Worm (Caenorhabditis elegans) whole organism, L1 larva: ENCODE data around the gene tag-340.

ENCODE experiments used
- C16A3.4 ChIP-seq: fragments of 150-350 bp; optimal IDR thresholded peaks from 2 replicates; lab custom pipeline; 2014; ENCODE audit warnings: missing biosample characterization, missing genetic modification characterization
- C34B4.2 ChIP-seq: sonication (generic microtip); optimal IDR thresholded peaks from 2 replicates; lab custom pipeline; 2017; ENCODE audit warnings: mild to moderate bottlenecking, missing genetic modification characterization, missing compliant biosample characterization
- F16B12.6 ChIP-seq: fragments of 150-350 bp; optimal IDR thresholded peaks from 2 replicates; lab custom pipeline; 2014; ENCODE audit warnings: missing biosample characterization, missing genetic modification characterization
- Y116A8C.19 ChIP-seq: sonication (generic microtip); optimal IDR thresholded peaks from 2 replicates; lab custom pipeline; 2016; ENCODE audit warnings: missing compliant biosample characterization, missing genetic modification characterization, borderline replicate concordance
- aha-1 ChIP-seq: fragments of 150-350 bp; optimal IDR thresholded peaks from 2 replicates; lab custom pipeline; 2014; ENCODE audit warnings: missing biosample characterization, missing genetic modification characterization
- alr-1 ChIP-seq: fragments of 200-800 bp; sonication (Bioruptor generic); optimal IDR thresholded peaks from 2 replicates; lab custom pipeline; 2018; ENCODE audit warnings: borderline replicate concordance, mild to moderate bottlenecking, missing genetic modification characterization, missing compliant biosample characterization
- aly-2 ChIP-seq: fragments of 150-350 bp; optimal IDR thresholded peaks from 2 replicates; lab custom pipeline; 2014; ENCODE audit warnings: missing biosample characterization, missing genetic modification characterization
- blmp-1 ChIP-seq: fragments of 150-350 bp; optimal IDR thresholded peaks from 2 replicates; lab custom pipeline; 2014; ENCODE audit warnings: missing biosample characterization, missing genetic modification characterization
- ceh-63 ChIP-seq: fragments of 200-800 bp; sonication (Bioruptor generic); optimal IDR thresholded peaks from 2 replicates; lab custom pipeline; 2018; ENCODE audit warnings: mild to moderate bottlenecking, missing genetic modification characterization, missing compliant biosample characterization
- ceh-8 ChIP-seq: fragments of 200-800 bp; sonication (Bioruptor generic); optimal IDR thresholded peaks from 2 replicates; lab custom pipeline; 2018; ENCODE audit warnings: mild to moderate bottlenecking, missing genetic modification characterization, moderate library complexity, missing compliant biosample characterization
- ceh-82 ChIP-seq, 3 experiments: fragments of 150-350 bp in 1 of 3; sonication (generic microtip) in 2 of 3; optimal IDR thresholded peaks; 2 replicates each; lab custom pipeline; 2014 to 2017; ENCODE audit warnings: missing biosample characterization in 3 of 3, missing genetic modification characterization in 3 of 3
- ces-1 ChIP-seq: fragments of 150-350 bp; optimal IDR thresholded peaks from 2 replicates; lab custom pipeline; 2014; ENCODE audit warnings: missing biosample characterization, missing genetic modification reagents, missing genetic modification characterization
- dpl-1 ChIP-seq, 3 experiments: fragments of 150-350 bp in 2 of 3; sonication (generic microtip) in 1 of 3; optimal IDR thresholded peaks; 2 replicates each; lab custom pipeline; 2014 to 2017; ENCODE audit warnings: missing biosample characterization in 3 of 3, missing genetic modification characterization in 3 of 3, missing genetic modification reagents in 3 of 3
- dsc-1 ChIP-seq: sonication (generic microtip); optimal IDR thresholded peaks from 2 replicates; lab custom pipeline; 2016; ENCODE audit warnings: mild to moderate bottlenecking, missing genetic modification characterization, missing compliant biosample characterization
- efl-1 ChIP-seq, 4 experiments: fragments of 150-350 bp; optimal IDR thresholded peaks in 3 of 4; peaks in 1 of 4; 1 replicate in 1 of 4; 2 replicates in 3 of 4; lab custom pipeline; 2014; ENCODE audit warnings: missing biosample characterization in 2 of 4, missing genetic modification characterization in 2 of 4, missing genetic modification reagents in 2 of 4
- egl-13 ChIP-seq: sonication (generic microtip); optimal IDR thresholded peaks from 2 replicates; lab custom pipeline; 2016; ENCODE audit warnings: missing genotype, missing genetic modification reagents, missing genetic modification characterization, missing compliant biosample characterization
- egl-27 ChIP-seq, 2 experiments: fragments of 150-350 bp in 1 of 2; sonication (generic microtip); optimal IDR thresholded peaks; 3 replicates each; lab custom pipeline; 2017 to 2018; ENCODE audit warnings: missing biosample characterization in 2 of 2, missing genetic modification characterization in 2 of 2, missing genetic modification reagents in 2 of 2
- elt-2 ChIP-seq: sonication (generic microtip); optimal IDR thresholded peaks from 2 replicates; lab custom pipeline; 2016; ENCODE audit warnings: missing genetic modification characterization, mild to moderate bottlenecking, inconsistent platforms, missing compliant biosample characterization, missing genetic modification reagents
- elt-3 ChIP-seq, 6 experiments: fragments of 150-350 bp in 1 of 6; sonication (generic microtip); optimal IDR thresholded peaks; 2 replicates each; lab custom pipeline; 2017 to 2018; ENCODE audit warnings: missing biosample characterization in 6 of 6, missing genetic modification characterization in 6 of 6, inconsistent platforms in 1 of 6
- fkh-4 ChIP-seq: sonication (generic microtip); optimal IDR thresholded peaks from 2 replicates; lab custom pipeline; 2016; ENCODE audit warnings: missing compliant biosample characterization, missing genetic modification characterization, borderline replicate concordance
- hlh-17 ChIP-seq: fragments of 200-800 bp; sonication (Bioruptor generic); optimal IDR thresholded peaks from 2 replicates; lab custom pipeline; 2018; ENCODE audit warnings: missing genetic modification characterization, mild to moderate bottlenecking, missing compliant biosample characterization, moderate library complexity, borderline replicate concordance
- hpl-2 ChIP-seq: fragments of 150-350 bp; optimal IDR thresholded peaks from 2 replicates; lab custom pipeline; 2014; ENCODE audit warnings: missing biosample characterization, missing genetic modification reagents, missing genetic modification characterization
- isw-1 ChIP-seq: fragments of 200-800 bp; sonication (Bioruptor generic); IDR thresholded peaks from 2 replicates; pipeline ENCODE4 v1.3.6; 2022; ENCODE audit warnings: missing genetic modification characterization, missing compliant biosample characterization
- lin-13 ChIP-seq: fragments of 150-350 bp; optimal IDR thresholded peaks from 2 replicates; lab custom pipeline; 2014; ENCODE audit warnings: missing biosample characterization, missing genetic modification reagents, missing genetic modification characterization
- lin-15B ChIP-seq: fragments of 150-350 bp; sonication (generic microtip); optimal IDR thresholded peaks from 3 replicates; lab custom pipeline; 2014; ENCODE audit warnings: missing biosample characterization, missing genetic modification characterization
- lin-35 ChIP-seq, 2 experiments: fragments of 150-350 bp; optimal IDR thresholded peaks; 2 replicates each; lab custom pipeline; 2014; ENCODE audit warnings: missing biosample characterization in 2 of 2, missing genetic modification characterization in 2 of 2, missing genetic modification reagents in 2 of 2
- lir-3 ChIP-seq: sonication (generic microtip); optimal IDR thresholded peaks from 2 replicates; lab custom pipeline; 2016; ENCODE audit warnings: mild to moderate bottlenecking, missing genetic modification characterization, moderate library complexity, missing compliant biosample characterization; ENCODE audit not compliant: poor library complexity
- lsy-2 ChIP-seq, 2 experiments: fragments of 150-350 bp; optimal IDR thresholded peaks; 2 replicates each; lab custom pipeline; 2014; ENCODE audit warnings: missing biosample characterization in 2 of 2, missing genetic modification characterization in 2 of 2
- mab-9 ChIP-seq: fragments of 200-800 bp; sonication (Bioruptor generic); IDR thresholded peaks from 2 replicates; pipeline ENCODE4 v1.3.6; 2022; ENCODE audit warnings: missing genetic modification reagents, missing genetic modification characterization, missing compliant biosample characterization
- mdl-1 ChIP-seq, 2 experiments: fragments of 150-350 bp; optimal IDR thresholded peaks; 2 replicates each; lab custom pipeline; 2014 to 2017; ENCODE audit warnings: missing biosample characterization in 2 of 2, missing genetic modification characterization in 2 of 2, inconsistent platforms in 1 of 2
- mef-2 ChIP-seq: fragments of 150-350 bp; optimal IDR thresholded peaks from 2 replicates; lab custom pipeline; 2014; ENCODE audit warnings: missing biosample characterization, missing genetic modification characterization
- mep-1 ChIP-seq: fragments of 150-350 bp; optimal IDR thresholded peaks from 2 replicates; lab custom pipeline; 2014; ENCODE audit warnings: missing biosample characterization, missing genetic modification characterization
- nhr-11 ChIP-seq: fragments of 150-350 bp; optimal IDR thresholded peaks from 2 replicates; lab custom pipeline; 2014; ENCODE audit warnings: missing biosample characterization, missing genetic modification characterization
- nhr-20 ChIP-seq: sonication (generic microtip); optimal IDR thresholded peaks from 2 replicates; lab custom pipeline; 2016; ENCODE audit warnings: mild to moderate bottlenecking, missing genetic modification characterization, missing compliant biosample characterization
- nhr-237 ChIP-seq: fragments of 150-350 bp; optimal IDR thresholded peaks from 2 replicates; lab custom pipeline; 2014; ENCODE audit warnings: missing biosample characterization, missing genetic modification characterization
- nhr-47 ChIP-seq: sonication (generic microtip); optimal IDR thresholded peaks from 2 replicates; lab custom pipeline; 2016; ENCODE audit warnings: mild to moderate bottlenecking, missing genetic modification characterization, moderate library complexity, missing compliant biosample characterization
- nhr-84 ChIP-seq: sonication (generic microtip); optimal IDR thresholded peaks from 2 replicates; lab custom pipeline; 2017; ENCODE audit warnings: missing biosample characterization, missing genetic modification characterization
- nhr-85 ChIP-seq: sonication (generic microtip); peaks from one replicate; lab custom pipeline; 2016; ENCODE audit warnings: missing genetic modification characterization, inconsistent platforms, missing compliant biosample characterization
- nhr-90 ChIP-seq: sonication (generic microtip); optimal IDR thresholded peaks from 2 replicates; lab custom pipeline; 2016; ENCODE audit warnings: mild to moderate bottlenecking, missing genetic modification characterization, missing compliant biosample characterization; ENCODE audit not compliant: poor library complexity
- pag-3 ChIP-seq: sonication (generic microtip); optimal IDR thresholded peaks from 2 replicates; lab custom pipeline; 2017; ENCODE audit warnings: missing genetic modification characterization, mild to moderate bottlenecking, missing compliant biosample characterization, antibody characterized with exemption, borderline replicate concordance; ENCODE audit not compliant: insufficient read depth
- rnt-1 ChIP-seq: sonication (generic microtip); optimal IDR thresholded peaks from 2 replicates; lab custom pipeline; 2016; ENCODE audit warnings: mild to moderate bottlenecking, missing genetic modification characterization, moderate library complexity, missing compliant biosample characterization
- skn-1 ChIP-seq: fragments of 150-350 bp; optimal IDR thresholded peaks from 2 replicates; lab custom pipeline; 2014; ENCODE audit warnings: missing biosample characterization, missing genetic modification characterization
- snu-23 ChIP-seq: sonication (generic microtip); optimal IDR thresholded peaks from 2 replicates; lab custom pipeline; 2016; ENCODE audit warnings: missing genetic modification characterization, missing compliant biosample characterization
- sptf-1 ChIP-seq: fragments of 150-350 bp; optimal IDR thresholded peaks from 2 replicates; lab custom pipeline; 2014; ENCODE audit warnings: missing biosample characterization, missing genetic modification characterization
- sup-37 ChIP-seq: fragments of 200-800 bp; sonication (Bioruptor generic); optimal IDR thresholded peaks from 2 replicates; lab custom pipeline; 2018; ENCODE audit warnings: mild to moderate bottlenecking, missing genetic modification characterization, missing compliant biosample characterization
- swsn-7 ChIP-seq: sonication (generic microtip); optimal IDR thresholded peaks from 2 replicates; lab custom pipeline; 2016; ENCODE audit warnings: missing genetic modification characterization, missing compliant biosample characterization
- unc-130 ChIP-seq: fragments of 150-350 bp; optimal IDR thresholded peaks from 2 replicates; lab custom pipeline; 2017; ENCODE audit warnings: missing biosample characterization, missing genetic modification characterization, inconsistent platforms
- unc-86 ChIP-seq: sonication (generic microtip); optimal IDR thresholded peaks from 2 replicates; lab custom pipeline; 2016; ENCODE audit warnings: missing genetic modification characterization, missing compliant biosample characterization
- xbp-1 ChIP-seq: sonication (generic microtip); optimal IDR thresholded peaks from 2 replicates; lab custom pipeline; 2016; ENCODE audit warnings: missing genetic modification characterization, missing compliant biosample characterization
- zip-4 ChIP-seq: fragments of 200-800 bp; sonication (Bioruptor generic); optimal IDR thresholded peaks from 2 replicates; lab custom pipeline; 2018; ENCODE audit warnings: mild to moderate bottlenecking, missing genetic modification characterization, moderate library complexity, missing compliant biosample characterization
- ztf-11 ChIP-seq, 2 experiments: sonication (generic microtip); optimal IDR thresholded peaks; 2 replicates each; lab custom pipeline; 2016 to 2017; ENCODE audit warnings: missing genetic modification characterization in 2 of 2, missing biosample characterization in 1 of 2, missing compliant biosample characterization in 1 of 2

The tag-340 gene

ce11 chrIII:4912317-4912716 lies 12.0 kb downstream of the tag-340 start, which contains the start of the genes F26F4.9 and cee-1 (continued):
- TF ChIP-seq nhr-20 (tag; lab: Kevin White, UChicago) (peak; percentile 74), lsy-2 (tag; optimal IDR thresholded peaks at IDR 0.05; lab: Kevin White, UChicago) (peak; percentile 63 to 69), alr-1 (tag; lab: Kevin White, UChicago) (no peak), ceh-8 (GFP tag; lab: Kevin White, UChicago) (no peak), F16B12.6 (tag; lab: Kevin White, UChicago) (peak; percentile 40), fkh-4 (tag; lab: Kevin White, UChicago) (peak; percentile 91), lin-13 (GFP tag; lab: Kevin White, UChicago) (peak; percentile 21), unc-86 (tag; lab: Kevin White, UChicago) (peak; percentile 32), rnt-1 (peak; percentile 96), hlh-17 (GFP tag; lab: Kevin White, UChicago) (no peak), sptf-1 (tag; lab: Kevin White, UChicago) (no peak), ces-1 (GFP tag; lab: Kevin White, UChicago) (no peak), sup-37 (GFP tag; lab: Kevin White, UChicago) (no peak), ztf-11 (tag; optimal IDR thresholded peaks at IDR 0.05; lab: Kevin White, UChicago) (peak in 1 of 2 experiments; percentile 88), mab-9 (GFP tag; lab: Robert Waterston, UW) (no peak; the same call in 1 of the 2 replicates), lin-15B (tag; lab: Kevin White, UChicago) (no peak), aha-1 (no peak), dpl-1 (GFP tag; optimal IDR thresholded peaks at IDR 0.05; lab: Kevin White, UChicago) (peak; percentile 61 to 76 (median 68)), aly-2 (tag; lab: Kevin White, UChicago) (no peak), nhr-84 (tag; lab: Kevin White, UChicago) (no peak), swsn-7 (tag; lab: Kevin White, UChicago) (peak; percentile 70), nhr-47 (peak; percentile 82), elt-3 (tag; optimal IDR thresholded peaks at IDR 0.05; lab: Kevin White, UChicago) (peak in 1 of 6 experiments; percentile 14), nhr-85 (peak; percentile 82), egl-27 (tag; optimal IDR thresholded peaks at IDR 0.05; lab: Kevin White, UChicago) (no peak), isw-1 (GFP tag; lab: Robert Waterston, UW) (peak; percentile 35), egl-13 (peak; percentile 75), skn-1 (tag; lab: Kevin White, UChicago) (peak; percentile 22), elt-2 (tag; lab: Kevin White, UChicago) (peak; percentile 44), lir-3 (tag; lab: Kevin White, UChicago) (peak; percentile 93), ceh-82 (tag; optimal IDR thresholded peaks at IDR 0.05; lab: Kevin White, UChicago) (peak in 2 of 3 experiments; percentile 19 to 47), blmp-1 (tag; lab: Kevin White, UChicago) (peak; percentile 40), nhr-11 (tag; lab: Kevin White, UChicago) (no peak), xbp-1 (tag; lab: Kevin White, UChicago) (peak; percentile 78), dsc-1 (tag; lab: Kevin White, UChicago) (peak; percentile 84), Y116A8C.19 (tag; lab: Kevin White, UChicago) (peak; percentile 73), hpl-2 (GFP tag; lab: Kevin White, UChicago) (no peak), efl-1 (optimal IDR thresholded peaks at IDR 0.05; lab: Kevin White, UChicago) (peak; percentile 63 to 79), efl-1 (GFP tag; optimal IDR thresholded peaks at IDR 0.05 in 1 of 2; lab: Kevin White, UChicago) (peak; percentile 78 to 96), pag-3 (tag; lab: Kevin White, UChicago) (no peak), mep-1 (tag; lab: Kevin White, UChicago) (peak; percentile 84), mef-2 (tag; lab: Kevin White, UChicago) (no peak), zip-4 (peak; percentile 8), lin-35 (GFP tag; optimal IDR thresholded peaks at IDR 0.05; lab: Kevin White, UChicago) (peak; percentile 67 to 75), snu-23 (GFP tag; lab: Kevin White, UChicago) (peak; percentile 75), unc-130 (tag; lab: Kevin White, UChicago) (no peak), C16A3.4 (tag; lab: Kevin White, UChicago) (peak; percentile 35), C34B4.2 (tag; lab: Kevin White, UChicago) (no peak), nhr-90 (tag; lab: Kevin White, UChicago) (peak; percentile 84), nhr-237 (tag; lab: Kevin White, UChicago) (no peak), mdl-1 (tag; optimal IDR thresholded peaks at IDR 0.05; lab: Kevin White, UChicago) (no peak), ceh-63 (GFP tag; lab: Kevin White, UChicago) (no peak)
